Fruit fly (Drosophila melanogaster) whole organism, embryonic: ENCODE measurements around the gene TotM.

Experiments
- CG10431 ChIP-seq: fragments of 200-800 bp; sonication (Bioruptor generic); optimal IDR thresholded peaks from 3 replicates; lab custom pipeline; 2018; ENCODE audit warnings: missing biosample characterization, mild to moderate bottlenecking, missing genetic modification characterization
- CG11398 ChIP-seq: fragments of 200-800 bp; sonication (Bioruptor generic); optimal IDR thresholded peaks from 2 replicates; lab custom pipeline; 2016; ENCODE audit warnings: missing biosample characterization, missing genetic modification characterization
- CG12769 ChIP-seq: fragments of 200-800 bp; sonication (Bioruptor generic); optimal IDR thresholded peaks from 2 replicates; lab custom pipeline; 2019; ENCODE audit warnings: missing biosample characterization, mild to moderate bottlenecking, missing genetic modification characterization, moderate library complexity
- CG12942 ChIP-seq: fragments of 200-800 bp; sonication (Bioruptor generic); optimal IDR thresholded peaks from 3 replicates; lab custom pipeline; 2016; ENCODE audit warnings: missing biosample characterization, missing genetic modification characterization
- CG17912 ChIP-seq: fragments of 200-800 bp; sonication (Bioruptor generic); optimal IDR thresholded peaks from 2 replicates; lab custom pipeline; 2018; ENCODE audit warnings: missing biosample characterization, mild to moderate bottlenecking, missing genetic modification characterization
- CG2202 ChIP-seq: fragments of 200-800 bp; sonication (Bioruptor generic); optimal IDR thresholded peaks from 2 replicates; lab custom pipeline; 2018; ENCODE audit warnings: missing biosample characterization, mild to moderate bottlenecking, missing genetic modification characterization
- CG33213 ChIP-seq: fragments of 200-800 bp; sonication (Bioruptor generic); optimal IDR thresholded peaks from 3 replicates; lab custom pipeline; 2016; ENCODE audit warnings: missing biosample characterization, missing genetic modification characterization
- CG3995 ChIP-seq: fragments of 200-800 bp; sonication (Bioruptor generic); optimal IDR thresholded peaks from 3 replicates; lab custom pipeline; 2016; ENCODE audit warnings: missing biosample characterization, missing genetic modification characterization
- CG4328 ChIP-seq: fragments of 200-800 bp; sonication (Bioruptor generic); optimal IDR thresholded peaks from 3 replicates; lab custom pipeline; 2017; ENCODE audit warnings: missing biosample characterization, missing genetic modification reagents, missing genetic modification characterization
- CG4360 ChIP-seq: fragments of 200-800 bp; sonication (Bioruptor generic); IDR thresholded peaks from 2 replicates; pipeline ENCODE4 v1.3.6; 2022; ENCODE audit warnings: missing biosample characterization, missing genetic modification characterization
- CG6813 ChIP-seq: fragments of 200-800 bp; sonication (Bioruptor generic); optimal IDR thresholded peaks from 2 replicates; lab custom pipeline; 2017; ENCODE audit warnings: missing biosample characterization, missing genetic modification characterization, mild to moderate bottlenecking, moderate library complexity, missing genetic modification reagents
- CG7271 ChIP-seq: fragments of 200-800 bp; sonication (Bioruptor generic); optimal IDR thresholded peaks from 2 replicates; lab custom pipeline; 2018; ENCODE audit warnings: missing biosample characterization, mild to moderate bottlenecking, missing genetic modification characterization, moderate library complexity
- CG7839 ChIP-seq: fragments of 200-800 bp; sonication (Bioruptor generic); optimal IDR thresholded peaks from 3 replicates; lab custom pipeline; 2018; ENCODE audit warnings: missing biosample characterization, mild to moderate bottlenecking, missing genetic modification characterization, moderate library complexity
- CG9727 ChIP-seq: fragments of 200-800 bp; sonication (Bioruptor generic); optimal IDR thresholded peaks from 3 replicates; lab custom pipeline; 2017; ENCODE audit warnings: missing biosample characterization, mild to moderate bottlenecking, missing genetic modification characterization
- CG9876 ChIP-seq: fragments of 200-800 bp; sonication (Bioruptor generic); optimal IDR thresholded peaks from 2 replicates; lab custom pipeline; 2016; ENCODE audit warnings: missing biosample characterization, missing genetic modification characterization
- CHES-1-like ChIP-seq: fragments of 200-800 bp; sonication (Bioruptor generic); optimal IDR thresholded peaks from 2 replicates; lab custom pipeline; 2016; ENCODE audit warnings: missing biosample characterization, missing genetic modification characterization
- CkIIα-i1 ChIP-seq: fragments of 200-800 bp; sonication (Bioruptor generic); IDR thresholded peaks from 2 replicates; pipeline ENCODE4 v1.3.6; 2022; ENCODE audit warnings: missing biosample characterization, missing genetic modification characterization
- D ChIP-seq, 2 experiments: fragments of 200-800 bp in 1 of 2; fragments of >200 bp in 1 of 2; sonication (Bioruptor generic) in 1 of 2; optimal IDR thresholded peaks; 2 replicates in 1 of 2; 3 replicates in 1 of 2; lab custom pipeline; 2017; ENCODE audit warnings: mild to moderate bottlenecking in 1 of 2, missing biosample characterization in 1 of 2, missing genetic modification characterization in 1 of 2, missing genetic modification reagents in 1 of 2
- Dbx ChIP-seq: fragments of 200-800 bp; sonication (Bioruptor generic); IDR thresholded peaks from 3 replicates; pipeline ENCODE4 v1.3.6; 2022; ENCODE audit warnings: missing biosample characterization, missing genetic modification characterization
- Deaf1 ChIP-seq: fragments of 200-800 bp; optimal IDR thresholded peaks from 3 replicates; lab custom pipeline; 2019; ENCODE audit warnings: missing biosample characterization, mild to moderate bottlenecking, missing genetic modification characterization, moderate library complexity
- Dll ChIP-seq: fragments of 200-800 bp; sonication (Bioruptor generic); IDR thresholded peaks from 4 replicates; pipeline ENCODE4 v1.3.6; 2022; ENCODE audit warnings: missing biosample characterization, missing genetic modification characterization; ENCODE audit not compliant: partially characterized antibody
- E2f1 ChIP-seq: fragments of 200-800 bp; sonication (Bioruptor generic); IDR thresholded peaks from 2 replicates; pipeline ENCODE4 v1.3.6; 2022; ENCODE audit warnings: missing biosample characterization, missing genetic modification characterization
- Nf-YB ChIP-seq: fragments of 200-800 bp; sonication (Bioruptor generic); optimal IDR thresholded peaks from 3 replicates; lab custom pipeline; 2019; ENCODE audit warnings: missing biosample characterization, mild to moderate bottlenecking, missing genetic modification characterization, moderate library complexity
- Nf-YC ChIP-seq: fragments of 200-800 bp; optimal IDR thresholded peaks from 3 replicates; lab custom pipeline; 2019; ENCODE audit warnings: missing biosample characterization, mild to moderate bottlenecking, missing genetic modification characterization, moderate library complexity
- Taf1 ChIP-seq: fragments of 200-800 bp; sonication (Bioruptor generic); IDR thresholded peaks from 2 replicates; pipeline ENCODE4 v1.3.6; 2022; ENCODE audit warnings: missing biosample characterization, missing genetic modification characterization
- ase ChIP-seq: fragments of 200-800 bp; sonication (Bioruptor generic); IDR thresholded peaks from 3 replicates; pipeline ENCODE4 v1.3.6; 2022; ENCODE audit warnings: missing biosample characterization, missing genetic modification characterization
- az2 ChIP-seq: fragments of 200-800 bp; sonication (Bioruptor generic); optimal IDR thresholded peaks from 3 replicates; lab custom pipeline; 2016; ENCODE audit warnings: missing biosample characterization, missing genetic modification characterization
- bsh ChIP-seq, 2 experiments: fragments of 200-800 bp; sonication (Bioruptor generic); optimal IDR thresholded peaks; 2 replicates each; lab custom pipeline; 2017 to 2018; ENCODE audit warnings: mild to moderate bottlenecking in 2 of 2, missing biosample characterization in 2 of 2, missing genetic modification characterization in 2 of 2, moderate library complexity in 1 of 2
- cg ChIP-seq: fragments of 200-800 bp; sonication (Bioruptor generic); optimal IDR thresholded peaks from 3 replicates; lab custom pipeline; 2019; ENCODE audit warnings: missing biosample characterization, mild to moderate bottlenecking, missing genetic modification characterization, moderate library complexity
- chinmo ChIP-seq: fragments of 200-800 bp; sonication (Bioruptor generic); IDR thresholded peaks from 4 replicates; pipeline ENCODE4 v1.3.6; 2022; ENCODE audit warnings: missing biosample characterization, missing genetic modification characterization; ENCODE audit not compliant: partially characterized antibody
- da ChIP-seq: fragments of 200-800 bp; sonication (Bioruptor generic); optimal IDR thresholded peaks from 2 replicates; lab custom pipeline; 2016; ENCODE audit warnings: missing biosample characterization, missing genetic modification characterization
- dmrt11E ChIP-seq: fragments of 200-800 bp; sonication (Bioruptor generic); optimal IDR thresholded peaks from 3 replicates; lab custom pipeline; 2018; ENCODE audit warnings: missing biosample characterization, mild to moderate bottlenecking, missing genetic modification characterization, moderate library complexity
- fd3F ChIP-seq: fragments of 200-800 bp; sonication (Bioruptor generic); optimal IDR thresholded peaks from 2 replicates; lab custom pipeline; 2018; ENCODE audit warnings: missing biosample characterization, mild to moderate bottlenecking, missing genetic modification characterization, moderate library complexity
- gsb-n ChIP-seq: fragments of 200-800 bp; sonication (Bioruptor generic); optimal IDR thresholded peaks from 3 replicates; lab custom pipeline; 2018; ENCODE audit warnings: missing biosample characterization, mild to moderate bottlenecking, missing genetic modification characterization
- nom ChIP-seq: fragments of 200-800 bp; sonication (Bioruptor generic); optimal IDR thresholded peaks from 2 replicates; lab custom pipeline; 2017; ENCODE audit warnings: missing biosample characterization, missing genetic modification characterization, mild to moderate bottlenecking, moderate library complexity, missing genetic modification reagents
- pfk ChIP-seq: fragments of 200-800 bp; sonication (Bioruptor generic); optimal IDR thresholded peaks from 2 replicates; lab custom pipeline; 2018; ENCODE audit warnings: missing biosample characterization, mild to moderate bottlenecking, missing genetic modification characterization, moderate library complexity
- pnt ChIP-seq: fragments of 200-800 bp; sonication (Bioruptor generic); optimal IDR thresholded peaks from 3 replicates; lab custom pipeline; 2016; ENCODE audit warnings: missing biosample characterization, missing genetic modification characterization
- scrt ChIP-seq: fragments of 200-800 bp; sonication (Bioruptor generic); optimal IDR thresholded peaks from 2 replicates; lab custom pipeline; 2018; ENCODE audit warnings: missing biosample characterization, mild to moderate bottlenecking, missing genetic modification characterization, moderate library complexity
- sens ChIP-seq: fragments of 200-800 bp; sonication (Bioruptor generic); peaks from one replicate; lab custom pipeline; 2016; ENCODE audit warnings: missing biosample characterization, missing genetic modification characterization
- slbo ChIP-seq: fragments of 200-800 bp; sonication (Bioruptor generic); IDR thresholded peaks from 2 replicates; pipeline ENCODE4 v1.3.6; 2022; ENCODE audit warnings: missing biosample characterization, missing genetic modification characterization
- ssp ChIP-seq: fragments of 200-800 bp; sonication (Bioruptor generic); IDR thresholded peaks from 2 replicates; pipeline ENCODE4 v1.3.6; 2022; ENCODE audit warnings: missing biosample characterization, missing genetic modification characterization
- tx ChIP-seq: fragments of 200-800 bp; sonication (Bioruptor generic); optimal IDR thresholded peaks from 2 replicates; lab custom pipeline; 2016; ENCODE audit warnings: missing biosample characterization, missing genetic modification characterization
- wor ChIP-seq: fragments of 200-800 bp; sonication (Bioruptor generic); IDR thresholded peaks from 2 replicates; pipeline ENCODE4 v1.3.6; 2022; ENCODE audit warnings: missing biosample characterization, missing genetic modification characterization
- z ChIP-seq: fragments of 200-800 bp; sonication (Bioruptor generic); IDR thresholded peaks from 3 replicates; pipeline ENCODE4 v1.3.6; 2022; ENCODE audit warnings: missing biosample characterization, missing genetic modification characterization

Gene TotM

DNA sequence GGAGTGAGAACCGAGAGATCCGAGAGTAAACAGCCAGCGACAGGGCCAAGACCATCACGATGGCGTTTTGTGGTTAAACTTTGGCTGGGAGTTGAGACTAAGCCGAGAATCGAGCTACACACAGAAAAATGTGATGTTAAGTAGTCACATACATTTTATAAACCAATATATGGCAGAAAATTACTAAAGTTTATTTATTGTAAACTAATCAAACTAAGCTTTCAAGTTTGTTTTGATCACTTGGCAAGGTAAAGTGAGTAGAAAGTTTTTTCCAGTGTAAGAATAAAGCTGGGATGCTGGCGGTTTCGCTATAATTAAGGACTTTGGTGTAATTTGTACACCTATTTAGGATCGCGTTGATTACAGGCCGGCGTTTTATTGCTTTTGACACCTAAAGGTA is 42.9 kb downstream of the TotM start:
- TF ChIP-seq CG4360 (GFP tag; lab: Robert Waterston, UW) (no peak), nom (GFP tag; lab: Kevin White, UChicago) (peak; percentile 67), Dbx (GFP tag; lab: Robert Waterston, UW) (no peak), bsh (GFP tag; optimal IDR thresholded peaks at IDR 0.05; lab: Kevin White, UChicago) (peak in 1 of 2 experiments; percentile 15), CG12942 (GFP tag; lab: Kevin White, UChicago) (no peak)

dm6 chr2L:5374216-5374615 is 44.6 kb downstream of the TotM start:
- TF ChIP-seq pfk (GFP tag; lab: Kevin White, UChicago) (no peak), CG7271 (no peak), CG6813 (GFP tag; lab: Kevin White, UChicago) (no peak)
- TF ChIP-seq, all 482 proteins: peak for 0

dm6 chr2L:5374989-5375388 is 45.3 kb downstream of the TotM start:
- TF ChIP-seq CG4328 (GFP tag; lab: Kevin White, UChicago): no peak
- peak; percentile 13 for TF ChIP-seq sens (GFP tag; lab: Kevin White, UChicago)

dm6 chr2L:5376442-5376841 is 46.8 kb downstream of the TotM start:
- TF ChIP-seq Dll (GFP tag; lab: Robert Waterston, UW): no peak
- peak; percentile 2 for TF ChIP-seq CG10431
- peak; percentile 8 for TF ChIP-seq Deaf1
- TF ChIP-seq z (GFP tag; lab: Robert Waterston, UW): peak; percentile 83
- TF ChIP-seq CG11398 (GFP tag; lab: Kevin White, UChicago): no peak
- peak; percentile 3 for TF ChIP-seq CG12769 (tag; lab: Kevin White, UChicago)
- TF ChIP-seq da (GFP tag; lab: Kevin White, UChicago): no peak
- TF ChIP-seq Nf-YB: peak; percentile 86
- peak; percentile 72 for TF ChIP-seq Nf-YC (tag; lab: Kevin White, UChicago)
- no peak for TF ChIP-seq CHES-1-like (GFP tag; lab: Kevin White, UChicago)
- 0 out of 4 replicates have a peak, but pooled peaks have one; percentile 46 for TF ChIP-seq chinmo (GFP tag; lab: Robert Waterston, UW)

DNA sequence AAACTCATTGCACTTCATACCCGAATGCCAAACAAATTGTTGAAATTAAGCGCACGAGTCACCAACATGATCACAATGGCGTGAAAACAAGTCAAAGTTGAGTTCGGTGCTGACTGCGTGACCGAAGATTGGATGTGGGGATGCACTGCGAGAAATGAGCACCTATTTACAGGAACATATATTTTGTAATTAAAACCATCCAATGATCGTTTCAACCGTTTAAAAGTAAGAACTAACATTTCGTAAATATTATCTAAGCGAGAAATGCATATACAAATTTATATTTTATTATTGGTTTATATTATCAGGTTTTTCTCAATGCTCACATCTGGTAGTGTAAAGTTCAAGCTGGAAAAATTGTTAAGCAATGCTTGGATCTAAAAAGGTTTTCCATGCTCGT is 49.2 kb downstream of the TotM start:
- no peak for TF ChIP-seq CG9876
- TF ChIP-seq tx (GFP tag; lab: Kevin White, UChicago): no peak
- no peak for TF ChIP-seq slbo (GFP tag; lab: Robert Waterston, UW)
- TF ChIP-seq ssp (GFP tag; lab: Robert Waterston, UW): no peak
- no peak for TF ChIP-seq cg
- no peak for TF ChIP-seq CG33213 (GFP tag; lab: Kevin White, UChicago)
- TF ChIP-seq D (optimal IDR thresholded peaks at IDR 0.05; lab: Kevin White, UChicago): no peak
- TF ChIP-seq D (GFP tag; optimal IDR thresholded peaks at IDR 0.05; lab: Kevin White, UChicago): peak; percentile 11
- TF ChIP-seq Taf1 (GFP tag; lab: Robert Waterston, UW): no peak
- TF ChIP-seq gsb-n: peak; percentile 56
- no peak for TF ChIP-seq scrt (GFP tag; lab: Kevin White, UChicago)
- peak; percentile 29 for TF ChIP-seq CG2202 (tag; lab: Kevin White, UChicago)
- peak; percentile 64 for TF ChIP-seq dmrt11E (tag; lab: Kevin White, UChicago)
- TF ChIP-seq Dll (GFP tag; lab: Robert Waterston, UW): no peak
- TF ChIP-seq E2f1 (GFP tag; lab: Robert Waterston, UW): no peak
- TF ChIP-seq CG7839 (tag; lab: Kevin White, UChicago): peak; percentile 22
- peak; percentile 5 for TF ChIP-seq CG9727 (GFP tag; lab: Kevin White, UChicago)
- TF ChIP-seq fd3F (GFP tag; lab: Kevin White, UChicago): no peak
- peak; percentile 5 for TF ChIP-seq az2 (GFP tag; lab: Kevin White, UChicago)
- TF ChIP-seq CG3995 (GFP tag; lab: Kevin White, UChicago): no peak
- no peak for TF ChIP-seq CG17912
- no peak for TF ChIP-seq CkIIα-i1 (GFP tag; lab: Robert Waterston, UW)
- TF ChIP-seq pnt (GFP tag; lab: Kevin White, UChicago): no peak
- no peak for TF ChIP-seq ase (GFP tag; lab: Robert Waterston, UW)
- TF ChIP-seq wor: no peak
